Fruit fly (Drosophila melanogaster) whole organism, embryonic: Measurements from ENCODE around the gene CG11095.

Experiments used
- CG16813 ChIP-seq: fragments of 200-800 bp; sonication (Bioruptor generic); IDR thresholded peaks from 3 replicates; pipeline ENCODE4 v1.3.6; 2022; ENCODE audit warnings: missing biosample characterization, missing genetic modification characterization; ENCODE audit not compliant: partially characterized antibody
- CG17328 ChIP-seq: fragments of 200-800 bp; sonication (Bioruptor generic); IDR thresholded peaks from 2 replicates; pipeline ENCODE4 v1.3.6; 2022; ENCODE audit warnings: missing biosample characterization, missing genetic modification characterization
- CG18764 ChIP-seq: fragments of 200-800 bp; sonication (Bioruptor generic); optimal IDR thresholded peaks from 3 replicates; lab custom pipeline; 2016; ENCODE audit warnings: missing biosample characterization, missing genetic modification characterization
- Elba2 ChIP-seq: fragments of 200-800 bp; sonication (Bioruptor generic); optimal IDR thresholded peaks from 3 replicates; lab custom pipeline; 2016; ENCODE audit warnings: missing biosample characterization, missing genetic modification characterization
- H2.0 ChIP-seq: fragments of 200-800 bp; sonication (Bioruptor generic); IDR thresholded peaks from 2 replicates; pipeline ENCODE4 v1.3.6; 2022; ENCODE audit warnings: missing biosample characterization, missing genetic modification characterization
- NC2β ChIP-seq: fragments of 200-800 bp; sonication (Bioruptor generic); optimal IDR thresholded peaks from 2 replicates; lab custom pipeline; 2016; ENCODE audit warnings: missing biosample characterization, missing genetic modification characterization
- Oaz ChIP-seq: fragments of 200-800 bp; sonication (Bioruptor generic); IDR thresholded peaks from 2 replicates; pipeline ENCODE4 v1.3.6; 2022; ENCODE audit warnings: missing biosample characterization, missing genetic modification characterization
- dmrt11E ChIP-seq: fragments of 200-800 bp; sonication (Bioruptor generic); optimal IDR thresholded peaks from 3 replicates; lab custom pipeline; 2018; ENCODE audit warnings: missing biosample characterization, mild to moderate bottlenecking, missing genetic modification characterization, moderate library complexity
- hbn ChIP-seq: fragments of 200-800 bp; sonication (Bioruptor generic); IDR thresholded peaks from 2 replicates; pipeline ENCODE4 v1.3.6; 2022; ENCODE audit warnings: missing biosample characterization, missing genetic modification characterization; ENCODE audit not compliant: partially characterized antibody
- insv ChIP-seq, 2 experiments: fragments of 200-800 bp; sonication (Bioruptor generic); optimal IDR thresholded peaks; 3 replicates each; lab custom pipeline; 2016 to 2018; ENCODE audit warnings: missing biosample characterization in 2 of 2, missing genetic modification characterization in 2 of 2
- pan ChIP-seq, 4 experiments: fragments of >200 bp in 3 of 4; fragments of 200-800 bp in 1 of 4; sonication (Bioruptor generic) in 1 of 4; optimal IDR thresholded peaks in 3 of 4; IDR thresholded peaks in 1 of 4; 2 replicates each; pipeline versions ENCODE4 v1.3.6 to Lab custom; 2017 to 2022; ENCODE audit warnings: missing biosample characterization in 2 of 4, missing genetic modification characterization in 2 of 4, mixed read lengths in 1 of 4
- prd ChIP-seq, 3 experiments: fragments of >200 bp in 2 of 3; fragments of 200-800 bp in 1 of 3; sonication (Bioruptor generic) in 1 of 3; optimal IDR thresholded peaks in 2 of 3; IDR thresholded peaks in 1 of 3; 2 replicates in 2 of 3; 3 replicates in 1 of 3; pipeline versions ENCODE4 v1.3.6 to Lab custom; 2017 to 2022; ENCODE audit warnings: missing biosample characterization in 1 of 3, missing genetic modification characterization in 1 of 3
- tna ChIP-seq: fragments of 200-800 bp; sonication (Bioruptor generic); IDR thresholded peaks from 2 replicates; pipeline ENCODE4 v1.3.6; 2022; ENCODE audit warnings: missing biosample characterization, missing genetic modification characterization; ENCODE audit not compliant: partially characterized antibody

dm6 chrX:13845728-13846127, 34.2 kb downstream of the CG11095 start, which contains the start of gene AMPdeam:
- TF ChIP-seq NC2β (GFP tag; lab: Kevin White, UChicago) (no peak), tna (GFP tag; lab: Robert Waterston, UW) (no peak), hbn (GFP tag; lab: Robert Waterston, UW) (no peak), pan (optimal IDR thresholded peaks at IDR 0.05; lab: Kevin White, UChicago) (no peak), pan (GFP tag; optimal IDR thresholded peaks at IDR 0.05 in 1 of 2, IDR thresholded peaks at IDR 0.05 in 1 of 2) (no peak), Oaz (GFP tag; lab: Robert Waterston, UW) (no peak), CG17328 (GFP tag; lab: Robert Waterston, UW) (no peak), CG16813 (GFP tag; lab: Robert Waterston, UW) (no peak), insv (GFP tag; optimal IDR thresholded peaks at IDR 0.05; lab: Kevin White, UChicago) (no peak), Elba2 (GFP tag; lab: Kevin White, UChicago) (no peak), CG18764 (GFP tag; lab: Kevin White, UChicago) (no peak), H2.0 (no peak), dmrt11E (tag; lab: Kevin White, UChicago) (no peak), prd (optimal IDR thresholded peaks at IDR 0.05; lab: Kevin White, UChicago) (no peak), prd (GFP tag; IDR thresholded peaks at IDR 0.05; lab: Robert Waterston, UW) (no peak)
